Worm (Caenorhabditis elegans) whole organism, midembryonic: ENCODE data around the gene cdk-11.1.

Source experiments
- T22C8.4 ChIP-seq: fragments of 200-800 bp; sonication (Bioruptor generic); IDR thresholded peaks from 2 replicates; pipeline ENCODE4 v1.3.6; 2022; ENCODE audit warnings: missing genetic modification characterization, missing compliant biosample characterization
- cog-1 ChIP-seq: sonication (generic microtip); optimal IDR thresholded peaks from 2 replicates; lab custom pipeline; 2016; ENCODE audit warnings: missing genetic modification characterization, missing compliant biosample characterization
- flt-1 ChIP-seq: fragments of 200-800 bp; sonication (Bioruptor generic); IDR thresholded peaks from 2 replicates; pipeline ENCODE4 v1.3.6; 2022; ENCODE audit warnings: missing genetic modification characterization, missing compliant biosample characterization
- klf-2 ChIP-seq: fragments of 200-800 bp; sonication (Bioruptor generic); conservative IDR thresholded peaks from 2 replicates; pipeline ENCODE4 v1.3.6; 2022; ENCODE audit warnings: missing genetic modification reagents, missing genetic modification characterization, missing compliant biosample characterization
- med-1 ChIP-seq: sonication (generic microtip); optimal IDR thresholded peaks from 2 replicates; lab custom pipeline; 2017; ENCODE audit warnings: missing genetic modification characterization, mild to moderate bottlenecking, missing compliant biosample characterization, antibody characterized with exemption, missing genetic modification reagents; ENCODE audit not compliant: insufficient read depth
- ref-1 ChIP-seq: fragments of 200-800 bp; sonication (Bioruptor generic); conservative IDR thresholded peaks from 2 replicates; pipeline ENCODE4 v1.3.6; 2022; ENCODE audit warnings: missing genetic modification reagents, missing genetic modification characterization, missing compliant biosample characterization
- tab-1 ChIP-seq: fragments of 200-800 bp; sonication (Bioruptor generic); IDR thresholded peaks from 2 replicates; pipeline ENCODE4 v1.3.6; 2022; ENCODE audit warnings: missing genetic modification characterization, missing compliant biosample characterization
- ztf-23 ChIP-seq: fragments of 200-800 bp; sonication (Bioruptor generic); IDR thresholded peaks from 2 replicates; pipeline ENCODE4 v1.3.6; 2022; ENCODE audit warnings: missing genetic modification reagents, missing genetic modification characterization, missing compliant biosample characterization
- ztf-29 ChIP-seq: fragments of 200-800 bp; sonication (Bioruptor generic); IDR thresholded peaks from 2 replicates; pipeline ENCODE4 v1.3.6; 2022; ENCODE audit warnings: missing genetic modification reagents, missing genetic modification characterization, missing compliant biosample characterization

DNA sequence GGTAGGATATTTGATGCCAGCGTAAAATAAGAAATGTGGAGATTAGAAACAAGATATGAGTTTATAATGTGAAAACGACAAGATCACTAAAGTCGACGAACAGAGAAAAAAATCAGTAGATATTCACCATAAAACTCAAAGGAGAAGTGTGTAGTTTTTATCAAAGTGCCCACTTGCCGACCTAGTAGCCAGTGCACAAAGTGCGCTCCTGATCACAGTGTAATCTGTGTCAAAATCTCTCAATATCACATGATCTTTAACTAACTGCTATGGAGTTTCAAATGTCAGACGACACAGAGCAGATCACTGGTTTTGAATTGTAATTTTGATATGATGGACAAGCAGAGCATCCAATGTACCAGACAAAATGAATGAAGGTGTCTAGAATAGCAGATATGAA is 21.4 kb downstream of the cdk-11.1 start:
- no peak for TF ChIP-seq cog-1 (tag; lab: Kevin White, UChicago)
- TF ChIP-seq ztf-29: no peak
- TF ChIP-seq med-1 (GFP tag; lab: Kevin White, UChicago): no peak
- no peak for TF ChIP-seq T22C8.4 (GFP tag; lab: Robert Waterston, UW)
- TF ChIP-seq flt-1: no peak
- TF ChIP-seq ztf-23 (GFP tag; lab: Robert Waterston, UW): no peak
- no peak for TF ChIP-seq ref-1
- TF ChIP-seq tab-1: no peak
- no peak for TF ChIP-seq klf-2 (GFP tag; lab: Robert Waterston, UW)
